Worm (Caenorhabditis elegans) whole organism, L4 larva: ENCODE measurements around the gene lin-5.

Experiments
- F37D6.2 ChIP-seq: sonication (generic microtip); optimal IDR thresholded peaks from 2 replicates; lab custom pipeline; 2016; ENCODE audit warnings: mild to moderate bottlenecking, missing genetic modification characterization, missing compliant biosample characterization
- R02D3.7 ChIP-seq: fragments of 150-350 bp; sonication (generic microtip); optimal IDR thresholded peaks from 3 replicates; lab custom pipeline; 2014; ENCODE audit warnings: missing biosample characterization, missing genetic modification characterization
- T20F7.1 ChIP-seq: fragments of 200-800 bp; sonication (Bioruptor generic); optimal IDR thresholded peaks from 2 replicates; lab custom pipeline; 2018; ENCODE audit warnings: mild to moderate bottlenecking, missing genetic modification characterization, missing compliant biosample characterization
- T26A8.4 ChIP-seq: fragments of 200-800 bp; sonication (Bioruptor generic); IDR thresholded peaks from 2 replicates; pipeline ENCODE4 v1.3.6; 2022; ENCODE audit warnings: missing genetic modification characterization, missing compliant biosample characterization
- Y48G9A.11 ChIP-seq: fragments of 200-800 bp; sonication (Bioruptor generic); IDR thresholded peaks from 2 replicates; pipeline ENCODE4 v1.3.6; 2022; ENCODE audit warnings: missing genetic modification reagents, missing genetic modification characterization, missing compliant biosample characterization
- aha-1 ChIP-seq: fragments of 150-350 bp; peaks from one replicate; lab custom pipeline; 2014; ENCODE audit warnings: missing biosample characterization, missing genetic modification characterization
- ceh-82 ChIP-seq: sonication (generic microtip); optimal IDR thresholded peaks from 2 replicates; lab custom pipeline; 2017; ENCODE audit warnings: missing biosample characterization, missing genetic modification characterization
- ces-1 ChIP-seq: fragments of 150-350 bp; sonication (generic microtip); optimal IDR thresholded peaks from 4 replicates; lab custom pipeline; 2014; ENCODE audit warnings: missing biosample characterization, missing genetic modification reagents, missing genetic modification characterization
- cey-2 ChIP-seq: sonication (generic microtip); optimal IDR thresholded peaks from 3 replicates; lab custom pipeline; 2017; ENCODE audit warnings: missing genetic modification characterization, mild to moderate bottlenecking, missing compliant biosample characterization, antibody characterized with exemption, borderline replicate concordance; ENCODE audit not compliant: insufficient read depth
- ctbp-1 ChIP-seq: fragments of 200-800 bp; sonication (Bioruptor generic); IDR thresholded peaks from 2 replicates; pipeline ENCODE4 v1.3.6; 2022; ENCODE audit warnings: missing genetic modification reagents, missing genetic modification characterization, missing compliant biosample characterization
- daf-12 ChIP-seq: fragments of 150-350 bp; optimal IDR thresholded peaks from 2 replicates; lab custom pipeline; 2014; ENCODE audit warnings: missing biosample characterization, missing genetic modification reagents, missing genetic modification characterization
- daf-16 ChIP-seq, 3 experiments: sonication (generic microtip); optimal IDR thresholded peaks; 2 replicates each; lab custom pipeline; 2016 to 2017; ENCODE audit warnings: missing genetic modification characterization in 3 of 3, missing genetic modification reagents in 3 of 3, mild to moderate bottlenecking in 2 of 3, missing compliant biosample characterization in 2 of 3, missing biosample characterization in 1 of 3, moderate library complexity in 1 of 3
- daf-8 ChIP-seq: fragments of 200-800 bp; sonication (Bioruptor generic); IDR thresholded peaks from 2 replicates; pipeline ENCODE4 v1.3.6; 2022; ENCODE audit warnings: missing genetic modification characterization, missing compliant biosample characterization
- dmd-8 ChIP-seq: fragments of 200-800 bp; sonication (Bioruptor generic); IDR thresholded peaks from 2 replicates; pipeline ENCODE4 v1.3.6; 2022; ENCODE audit warnings: missing genetic modification characterization, missing compliant biosample characterization
- dpl-1 ChIP-seq: fragments of 150-350 bp; optimal IDR thresholded peaks from 2 replicates; lab custom pipeline; 2014; ENCODE audit warnings: missing biosample characterization, missing genetic modification reagents, missing genetic modification characterization
- dve-1 ChIP-seq: sonication (generic microtip); optimal IDR thresholded peaks from 2 replicates; lab custom pipeline; 2017; ENCODE audit warnings: antibody characterized with exemption, mild to moderate bottlenecking, missing genetic modification characterization, missing compliant biosample characterization; ENCODE audit not compliant: insufficient read depth
- egl-43 ChIP-seq: fragments of 200-800 bp; sonication (Bioruptor generic); IDR thresholded peaks from 2 replicates; pipeline ENCODE4 v1.3.6; 2022; ENCODE audit warnings: missing genetic modification reagents, missing genetic modification characterization, missing compliant biosample characterization
- hif-1 ChIP-seq, 2 experiments: sonication (generic microtip); optimal IDR thresholded peaks; 2 replicates each; lab custom pipeline; 2016 to 2017; ENCODE audit warnings: missing compliant biosample characterization in 2 of 2, missing genetic modification characterization in 2 of 2, missing genetic modification reagents in 2 of 2, missing genotype in 2 of 2, mild to moderate bottlenecking in 1 of 2
- hlh-30 ChIP-seq: sonication (generic microtip); optimal IDR thresholded peaks from 2 replicates; lab custom pipeline; 2017; ENCODE audit warnings: antibody characterized with exemption, mild to moderate bottlenecking, missing genetic modification characterization, missing compliant biosample characterization; ENCODE audit not compliant: insufficient read depth
- lin-13 ChIP-seq: fragments of 150-350 bp; optimal IDR thresholded peaks from 2 replicates; lab custom pipeline; 2014; ENCODE audit warnings: missing biosample characterization, missing genetic modification reagents, missing genetic modification characterization
- lin-38 ChIP-seq: fragments of 200-800 bp; sonication (Bioruptor generic); IDR thresholded peaks from 2 replicates; pipeline ENCODE4 v1.3.6; 2022; ENCODE audit warnings: missing genetic modification reagents, missing genetic modification characterization, missing compliant biosample characterization
- lsy-2 ChIP-seq, 2 experiments: fragments of 150-350 bp in 1 of 2; sonication (generic microtip) in 1 of 2; optimal IDR thresholded peaks; 2 replicates each; lab custom pipeline; 2014 to 2017; ENCODE audit warnings: missing biosample characterization in 2 of 2, missing genetic modification characterization in 2 of 2
- mes-2 ChIP-seq: sonication (generic microtip); optimal IDR thresholded peaks from 2 replicates; lab custom pipeline; 2016; ENCODE audit warnings: missing genotype, mild to moderate bottlenecking, missing genetic modification characterization, missing compliant biosample characterization; ENCODE audit not compliant: poor library complexity, severe bottlenecking
- nhr-102 ChIP-seq: sonication (generic microtip); optimal IDR thresholded peaks from 2 replicates; lab custom pipeline; 2016; ENCODE audit warnings: mild to moderate bottlenecking, missing genetic modification characterization, moderate library complexity, missing compliant biosample characterization
- nhr-11 ChIP-seq: fragments of 150-350 bp; optimal IDR thresholded peaks from 2 replicates; lab custom pipeline; 2014; ENCODE audit warnings: missing biosample characterization, missing genetic modification characterization
- set-16 ChIP-seq: fragments of 200-800 bp; sonication (Bioruptor generic); IDR thresholded peaks from 2 replicates; pipeline ENCODE4 v1.3.6; 2022; ENCODE audit warnings: missing genetic modification reagents, missing genetic modification characterization, missing compliant biosample characterization
- snpc-1.2 ChIP-seq: fragments of 200-800 bp; sonication (Bioruptor generic); IDR thresholded peaks from 2 replicates; pipeline ENCODE4 v1.3.6; 2022; ENCODE audit warnings: missing genetic modification reagents, missing genetic modification characterization, missing compliant biosample characterization
- tag-97 ChIP-seq: fragments of 200-800 bp; sonication (Bioruptor generic); IDR thresholded peaks from 2 replicates; pipeline ENCODE4 v1.3.6; 2022; ENCODE audit warnings: missing genetic modification characterization, missing compliant biosample characterization
- unc-130 ChIP-seq: sonication (generic microtip); optimal IDR thresholded peaks from 2 replicates; lab custom pipeline; 2016; ENCODE audit warnings: missing genetic modification reagents, missing genetic modification characterization, missing compliant biosample characterization
- unc-39 ChIP-seq: sonication (generic microtip); optimal IDR thresholded peaks from 2 replicates; lab custom pipeline; 2017; ENCODE audit warnings: missing biosample characterization, missing genetic modification characterization
- unc-62 ChIP-seq, 3 experiments: fragments of 150-350 bp in 1 of 3; sonication (generic microtip); optimal IDR thresholded peaks in 2 of 3; peaks in 1 of 3; 1 replicate in 1 of 3; 2 replicates in 2 of 3; lab custom pipeline; 2014 to 2017; ENCODE audit warnings: missing biosample characterization in 3 of 3, missing genetic modification characterization in 3 of 3, missing genetic modification reagents in 3 of 3, missing genotype in 1 of 3
- zfp-2 ChIP-seq: sonication (generic microtip); optimal IDR thresholded peaks from 2 replicates; lab custom pipeline; 2016; ENCODE audit warnings: mild to moderate bottlenecking, missing genetic modification characterization, missing compliant biosample characterization
- zfp-3 ChIP-seq: fragments of 200-800 bp; sonication (Bioruptor generic); conservative IDR thresholded peaks from 2 replicates; pipeline ENCODE4 v1.3.6; 2022; ENCODE audit warnings: missing genetic modification reagents, missing genetic modification characterization, missing compliant biosample characterization

lin-5 gene

ce11 chrII:7858101-7858500 is 2.3 kb upstream of the lin-5 start, which contains the start of gene sds-22:
TSS of gene sds-22 (plus strand) at chrII:7858401.
- TF ChIP-seq aha-1 (tag; lab: Kevin White, UChicago) (peak; percentile 13), ctbp-1 (GFP tag; lab: Robert Waterston, UW) (no peak)

ce11 chrII:7863480-7864125 is 3.2 kb downstream of the lin-5 start:
- TF ChIP-seq nhr-102 = no peak
- peak; percentile 1 for TF ChIP-seq dpl-1 (GFP tag; lab: Kevin White, UChicago)
- TF ChIP-seq egl-43 (GFP tag; lab: Robert Waterston, UW) = 0 out of 2 replicates have a peak, but pooled peaks have one; percentile 24
- TF ChIP-seq cey-2 = no peak
- peak; percentile 91 for TF ChIP-seq set-16 (GFP tag; lab: Robert Waterston, UW)
- no peak for TF ChIP-seq Y48G9A.11
- no peak for TF ChIP-seq unc-62 (GFP tag; optimal IDR thresholded peaks at IDR 0.05 in 1 of 2; lab: Kevin White, UChicago)
- TF ChIP-seq unc-62 (tag; optimal IDR thresholded peaks at IDR 0.05; lab: Kevin White, UChicago) = no peak
- TF ChIP-seq nhr-11 (tag; lab: Kevin White, UChicago) = no peak

ce11 chrII:7864207-7864606 is 3.8 kb downstream of the lin-5 start, which contains the start of gene ostb-1:
TSS of gene ostb-1 (plus strand) at chrII:7864507.
- TF ChIP-seq R02D3.7 (tag; lab: Kevin White, UChicago) (no peak), zfp-3 (GFP tag; lab: Robert Waterston, UW) (no peak), unc-130 (GFP tag; lab: Kevin White, UChicago) (no peak), mes-2 (peak; percentile 55), T26A8.4 (GFP tag; lab: Robert Waterston, UW) (no peak), F37D6.2 (no peak), hlh-30 (tag; lab: Kevin White, UChicago) (peak; percentile 2), snpc-1.2 (GFP tag; lab: Robert Waterston, UW) (no peak), daf-16 (GFP tag; optimal IDR thresholded peaks at IDR 0.05; lab: Kevin White, UChicago) (no peak), daf-16 (tag; optimal IDR thresholded peaks at IDR 0.05; lab: Kevin White, UChicago) (peak; percentile 72), egl-43 (GFP tag; lab: Robert Waterston, UW) (no peak), zfp-2 (tag; lab: Kevin White, UChicago) (no peak), ceh-82 (tag; lab: Kevin White, UChicago) (no peak), tag-97 (no peak), lsy-2 (tag; optimal IDR thresholded peaks at IDR 0.05; lab: Kevin White, UChicago) (peak in 1 of 2 experiments; percentile 82), unc-39 (tag; lab: Kevin White, UChicago) (no peak), lin-38 (peak; percentile 14; the same call in 1 of the 2 replicates), T20F7.1 (GFP tag; lab: Kevin White, UChicago) (peak; percentile 43), dpl-1 (GFP tag; lab: Kevin White, UChicago) (peak; percentile 26), daf-12 (no peak), dve-1 (tag; lab: Kevin White, UChicago) (peak; percentile 10), nhr-102 (no peak), unc-62 (GFP tag; optimal IDR thresholded peaks at IDR 0.05 in 1 of 2; lab: Kevin White, UChicago) (no peak), unc-62 (tag; optimal IDR thresholded peaks at IDR 0.05; lab: Kevin White, UChicago) (no peak), lin-13 (GFP tag; lab: Kevin White, UChicago) (no peak), dmd-8 (GFP tag; lab: Robert Waterston, UW) (no peak), ces-1 (GFP tag; lab: Kevin White, UChicago) (no peak), daf-8 (GFP tag; lab: Robert Waterston, UW) (no peak), hif-1 (tag; optimal IDR thresholded peaks at IDR 0.05; lab: Kevin White, UChicago) (no peak)
- TF ChIP-seq, all 104 proteins: peak for 8
